Worm (Caenorhabditis elegans) whole organism, L3 larva: ENCODE data around the gene C18E9.2.

Source experiments
- ama-1 ChIP-seq: fragments of 150-350 bp; optimal IDR thresholded peaks from 2 replicates; lab custom pipeline; 2018
- ceh-28 ChIP-seq: fragments of 150-350 bp; optimal IDR thresholded peaks from 2 replicates; lab custom pipeline; 2014; ENCODE audit warnings: missing biosample characterization, missing genetic modification reagents, missing genetic modification characterization
- ceh-82 ChIP-seq: fragments of 150-350 bp; optimal IDR thresholded peaks from 2 replicates; lab custom pipeline; 2014; ENCODE audit warnings: missing biosample characterization, missing genetic modification characterization
- daf-12 ChIP-seq: fragments of 150-350 bp; optimal IDR thresholded peaks from 2 replicates; lab custom pipeline; 2014; ENCODE audit warnings: missing biosample characterization, missing genetic modification reagents, missing genetic modification characterization
- elt-1 ChIP-seq: fragments of 150-350 bp; optimal IDR thresholded peaks from 2 replicates; lab custom pipeline; 2014; ENCODE audit warnings: missing biosample characterization, missing genetic modification characterization
- fkh-10 ChIP-seq: sonication (generic microtip); optimal IDR thresholded peaks from 2 replicates; lab custom pipeline; 2017; ENCODE audit warnings: missing biosample characterization, missing genetic modification reagents, missing genetic modification characterization
- fos-1 ChIP-seq: fragments of 150-350 bp; optimal IDR thresholded peaks from 2 replicates; lab custom pipeline; 2014; ENCODE audit warnings: missing biosample characterization, missing genetic modification characterization
- jun-1 ChIP-seq: fragments of 150-350 bp; optimal IDR thresholded peaks from 2 replicates; lab custom pipeline; 2014; ENCODE audit warnings: missing biosample characterization, missing genetic modification reagents, missing genetic modification characterization
- lin-39 ChIP-seq: fragments of 150-350 bp; optimal IDR thresholded peaks from 2 replicates; lab custom pipeline; 2018; ENCODE audit warnings: missing biosample characterization, missing genetic modification reagents, missing genetic modification characterization
- nhr-11 ChIP-seq: fragments of 150-350 bp; optimal IDR thresholded peaks from 2 replicates; lab custom pipeline; 2014; ENCODE audit warnings: missing biosample characterization, missing genetic modification characterization
- nhr-12 ChIP-seq: fragments of 150-350 bp; optimal IDR thresholded peaks from 2 replicates; lab custom pipeline; 2014; ENCODE audit warnings: missing biosample characterization, missing genetic modification characterization
- nhr-76 ChIP-seq: fragments of 150-350 bp; sonication (generic microtip); optimal IDR thresholded peaks from 5 replicates; lab custom pipeline; 2014; ENCODE audit warnings: missing biosample characterization, missing genetic modification characterization
- pha-4 ChIP-seq: fragments of 150-350 bp; optimal IDR thresholded peaks from 2 replicates; lab custom pipeline; 2014; ENCODE audit warnings: missing biosample characterization, missing genetic modification reagents, missing genetic modification characterization
- skn-1 ChIP-seq: fragments of 150-350 bp; optimal IDR thresholded peaks from 2 replicates; lab custom pipeline; 2014; ENCODE audit warnings: missing biosample characterization, missing genetic modification characterization

- no peak for TF ChIP-seq nhr-11 (tag; lab: Kevin White, UChicago)
- no peak for TF ChIP-seq jun-1 (tag; lab: Kevin White, UChicago)
- TF ChIP-seq ceh-28 (tag; lab: Kevin White, UChicago): no peak
- TF ChIP-seq skn-1: no peak
- no peak for TF ChIP-seq ceh-82 (tag; lab: Kevin White, UChicago)
- no peak for TF ChIP-seq daf-12
- TF ChIP-seq fos-1 (tag; lab: Kevin White, UChicago): no peak
- TF ChIP-seq ama-1 (lab: Kevin White, UChicago): no peak
- no peak for TF ChIP-seq elt-1 (tag; lab: Kevin White, UChicago)
- TF ChIP-seq fkh-10 (GFP tag; lab: Kevin White, UChicago): no peak
- TF ChIP-seq lin-39 (tag; lab: Kevin White, UChicago): no peak
- no peak for TF ChIP-seq nhr-76
- TF ChIP-seq nhr-12 (tag; lab: Kevin White, UChicago): no peak
- TF ChIP-seq pha-4 (tag; lab: Kevin White, UChicago): peak; percentile 27
Observed at ce11 chrII:8917339-8917738, 47.5 kb upstream of the C18E9.2 start.
